Worm (Caenorhabditis elegans): ENCODE measurements around the gene rga-3.

ce11 chrV:5713510-5713909 lies 4.2 kb upstream of the rga-3 start:
- no peak for TF ChIP-seq tab-1 (GFP tag; IDR thresholded peaks at IDR 0.05)
- no peak for TF ChIP-seq ref-1 (GFP tag; conservative IDR thresholded peaks at IDR 0.05)
- no peak for TF ChIP-seq klf-2 (GFP tag; conservative IDR thresholded peaks at IDR 0.05)
- TF ChIP-seq T22C8.4 (GFP tag; IDR thresholded peaks at IDR 0.05), result no peak
- no peak for TF ChIP-seq ztf-29 (GFP tag; IDR thresholded peaks at IDR 0.05)

Measured in whole organism, midembryonic.